Fruit fly (Drosophila melanogaster): ENCODE data around the gene CG9154.

The CG9154 gene

DNA sequence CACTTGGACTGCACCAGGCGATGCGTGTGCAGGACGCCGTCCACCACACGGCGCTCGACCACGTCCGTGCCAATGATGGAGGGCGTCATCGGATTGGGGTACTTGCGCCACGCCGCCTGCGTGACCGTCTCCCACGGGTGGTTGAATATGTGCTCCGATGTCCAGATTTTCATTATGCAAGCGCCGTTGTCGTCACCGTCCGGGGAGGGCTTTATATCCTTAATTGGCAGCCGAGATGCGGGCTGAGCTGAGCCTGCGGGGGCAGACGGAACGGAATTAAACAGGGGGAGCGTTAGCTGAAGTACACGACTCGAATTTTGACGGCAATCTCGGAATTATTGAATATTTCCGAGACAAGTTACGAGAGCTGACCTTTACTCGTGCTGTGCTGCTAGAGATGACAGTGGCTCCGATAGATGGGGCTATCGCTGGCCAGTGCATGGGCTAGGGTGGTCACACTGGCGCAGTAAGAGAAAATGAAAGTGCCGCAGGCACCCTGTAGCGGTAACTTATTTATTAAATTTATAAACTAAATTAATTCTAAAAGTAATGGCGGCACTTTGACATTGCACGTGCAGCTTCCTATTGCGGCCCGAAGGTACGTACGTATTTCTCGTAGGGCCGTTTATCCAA is 22.8 kb downstream of the CG9154 start, which contains the start of gene IPIP (continued):
- TF ChIP-seq jigr1 (GFP tag; IDR thresholded peaks at IDR 0.05), result no peak; the same call in 2 of the 3 replicates
- TF ChIP-seq schlank (tag; optimal IDR thresholded peaks at IDR 0.05), result no peak
- TF ChIP-seq CG33213 (GFP tag; optimal IDR thresholded peaks at IDR 0.05), result peak; percentile 13
- peak; percentile 17 for TF ChIP-seq CG8924 (tag; optimal IDR thresholded peaks at IDR 0.05)
- TF ChIP-seq aop (GFP tag; IDR thresholded peaks at IDR 0.05), result no peak
- no peak for TF ChIP-seq CG7928 (GFP tag; optimal IDR thresholded peaks at IDR 0.05)
- peak; percentile 40 for TF ChIP-seq dm (GFP tag; optimal IDR thresholded peaks at IDR 0.05)
- no peak for TF ChIP-seq tap (tag; optimal IDR thresholded peaks at IDR 0.05)
- TF ChIP-seq Abd-B (GFP tag; optimal IDR thresholded peaks at IDR 0.05), result no peak
- TF ChIP-seq Rx (GFP tag; IDR thresholded peaks at IDR 0.05), result peak; percentile 43; the same call in 1 of the 2 replicates
- no peak for TF ChIP-seq CG4328 (GFP tag; optimal IDR thresholded peaks at IDR 0.05)
- peak; percentile 10 for TF ChIP-seq CG4424 (GFP tag; optimal IDR thresholded peaks at IDR 0.05)
- TF ChIP-seq CG10959 (GFP tag; IDR thresholded peaks at IDR 0.05), result no peak; the same call in 1 of the 2 replicates
- TF ChIP-seq CG17829 (tag; optimal IDR thresholded peaks at IDR 0.05), result peak; percentile 44
- no peak for TF ChIP-seq CG8388 (GFP tag; optimal IDR thresholded peaks at IDR 0.05)
- TF ChIP-seq Ptx1 (GFP tag; IDR thresholded peaks at IDR 0.05), result peak; percentile 47
- TF ChIP-seq shn (GFP tag; optimal IDR thresholded peaks at IDR 0.05), result no peak
- no peak for TF ChIP-seq sc (optimal IDR thresholded peaks at IDR 0.05)
- TF ChIP-seq sc (GFP tag; optimal IDR thresholded peaks at IDR 0.05), result no peak
- TF ChIP-seq ap (GFP tag; IDR thresholded peaks at IDR 0.05), result no peak
- peak; percentile 70 for TF ChIP-seq CG3847 (GFP tag; IDR thresholded peaks at IDR 0.05)
- TF ChIP-seq CG33557 (GFP tag; optimal IDR thresholded peaks at IDR 0.05), result no peak
- no peak for TF ChIP-seq CG11398 (GFP tag; optimal IDR thresholded peaks at IDR 0.05)
- TF ChIP-seq ems (GFP tag; optimal IDR thresholded peaks at IDR 0.05), result no peak
- no peak for TF ChIP-seq CG12236 (GFP tag; optimal IDR thresholded peaks at IDR 0.05)
- TF ChIP-seq BEAF-32 (GFP tag; optimal IDR thresholded peaks at IDR 0.05), result peak; percentile 86
- TF ChIP-seq MESR4 (GFP tag; optimal IDR thresholded peaks at IDR 0.05), result peak; percentile 91
- TF ChIP-seq NK7.1 (GFP tag; optimal IDR thresholded peaks at IDR 0.05), result no peak
- no peak for TF ChIP-seq BtbVII (GFP tag; optimal IDR thresholded peaks at IDR 0.05)
- peak; percentile 55; the same call in 1 of the 2 replicates for TF ChIP-seq CG17328 (GFP tag; IDR thresholded peaks at IDR 0.05)
- TF ChIP-seq Side (GFP tag; optimal IDR thresholded peaks at IDR 0.05), result no peak
- 0 out of 2 replicates have a peak, but pooled peaks have one; percentile 4 for TF ChIP-seq sisA (GFP tag; IDR thresholded peaks at IDR 0.05)
- peak; percentile 54 for TF ChIP-seq CG7987 (GFP tag; optimal IDR thresholded peaks at IDR 0.05)
- no peak for TF ChIP-seq gem (tag; optimal IDR thresholded peaks at IDR 0.05)
- no peak for TF ChIP-seq Xrp1 (GFP tag; IDR thresholded peaks at IDR 0.05)
- peak; percentile 3 for TF ChIP-seq HLHmδ (GFP tag; optimal IDR thresholded peaks at IDR 0.05)
- TF ChIP-seq crp (GFP tag; optimal IDR thresholded peaks at IDR 0.05), result peak in 1 of 2 experiments; percentile 73
- TF ChIP-seq CG10274 (GFP tag; optimal IDR thresholded peaks at IDR 0.05), result no peak
- peak; percentile 12 for TF ChIP-seq ewg (GFP tag; optimal IDR thresholded peaks at IDR 0.05)
- TF ChIP-seq lmd (GFP tag; IDR thresholded peaks at IDR 0.05), result peak; percentile 49; the same call in 1 of the 2 replicates
- no peak for TF ChIP-seq wdn (GFP tag; IDR thresholded peaks at IDR 0.05)
- no peak for TF ChIP-seq sqz (GFP tag; optimal IDR thresholded peaks at IDR 0.05)
- TF ChIP-seq CG31388 (GFP tag; optimal IDR thresholded peaks at IDR 0.05), result no peak
- 0 out of 2 replicates have a peak, but pooled peaks have one; percentile 8 for TF ChIP-seq al (GFP tag; IDR thresholded peaks at IDR 0.05)
- peak; percentile 24 for TF ChIP-seq CG31365 (tag; optimal IDR thresholded peaks at IDR 0.05)
- TF ChIP-seq CG9609 (GFP tag; optimal IDR thresholded peaks at IDR 0.05), result no peak
- no peak for TF ChIP-seq CG6765 (GFP tag; optimal IDR thresholded peaks at IDR 0.05)
- no peak for TF ChIP-seq CG7786 (GFP tag; optimal IDR thresholded peaks at IDR 0.05)
- TF ChIP-seq CG4730 (GFP tag; IDR thresholded peaks at IDR 0.05), result no peak
- peak; percentile 83 for TF ChIP-seq CG13287 (GFP tag; IDR thresholded peaks at IDR 0.05; ENCODE audit: partially characterized antibody)
